Fruit fly (Drosophila melanogaster): ENCODE measurements around the gene Trissin.

Trissin gene

dm6 chr3R:15472753-15473212 lies 12.4 kb downstream of the Trissin start (continued):
- TF ChIP-seq CG34224 (GFP tag; IDR thresholded peaks at IDR 0.05; ENCODE audit: partially characterized antibody) (no peak), fd96Cb (tag; optimal IDR thresholded peaks at IDR 0.05) (peak; percentile 27), otp (GFP tag; IDR thresholded peaks at IDR 0.05) (no peak), Blimp-1 (GFP tag; optimal IDR thresholded peaks at IDR 0.05) (peak; percentile 28), CG14667 (GFP tag; IDR thresholded peaks at IDR 0.05) (no peak), CG13123 (GFP tag; optimal IDR thresholded peaks at IDR 0.05) (no peak), CG17186 (GFP tag; optimal IDR thresholded peaks at IDR 0.05) (no peak), HLH54F (GFP tag; optimal IDR thresholded peaks at IDR 0.05) (peak; percentile 56), Mes4 (GFP tag; optimal IDR thresholded peaks at IDR 0.05) (no peak), chm (GFP tag; IDR thresholded peaks at IDR 0.05) (no peak), Sin3A (optimal IDR thresholded peaks at IDR 0.05) (no peak), CG1024 (GFP tag; IDR thresholded peaks at IDR 0.05) (no peak), lola (GFP tag; optimal IDR thresholded peaks at IDR 0.05) (no peak), CG32767 (GFP tag; IDR thresholded peaks at IDR 0.05) (no peak), Pdp1 (GFP tag; optimal IDR thresholded peaks at IDR 0.05) (peak in 1 of 2 experiments; percentile 46), CG12769 (tag; optimal IDR thresholded peaks at IDR 0.05) (peak; percentile 27), CTCF (GFP tag; optimal IDR thresholded peaks at IDR 0.05) (no peak), fd102C (GFP tag; optimal IDR thresholded peaks at IDR 0.05) (no peak), CG17829 (tag; optimal IDR thresholded peaks at IDR 0.05) (peak; percentile 10), CG6254 (GFP tag; optimal IDR thresholded peaks at IDR 0.05) (no peak), odd (GFP tag; optimal IDR thresholded peaks at IDR 0.05) (no peak), CG12299 (tag; optimal IDR thresholded peaks at IDR 0.05) (no peak), Drgx (GFP tag; IDR thresholded peaks at IDR 0.05) (no peak), Myb (GFP tag; optimal IDR thresholded peaks at IDR 0.05) (peak; percentile 30), Mad (GFP tag; optimal IDR thresholded peaks at IDR 0.05) (peak; percentile 18), Side (GFP tag; optimal IDR thresholded peaks at IDR 0.05) (no peak), psq (GFP tag; optimal IDR thresholded peaks at IDR 0.05) (no peak), Six4 (GFP tag; optimal IDR thresholded peaks at IDR 0.05) (no peak), CG7357 (GFP tag; IDR thresholded peaks at IDR 0.05) (0 out of 3 replicates have a peak, but pooled peaks have one; percentile 47), oc (tag; optimal IDR thresholded peaks at IDR 0.05) (no peak), CG9727 (GFP tag; optimal IDR thresholded peaks at IDR 0.05) (peak; percentile 40), CG2678 (tag; optimal IDR thresholded peaks at IDR 0.05) (peak; percentile 77), sd (tag; optimal IDR thresholded peaks at IDR 0.05) (peak; percentile 17), Dll (GFP tag; IDR thresholded peaks at IDR 0.05; ENCODE audit: partially characterized antibody) (no peak), sug (tag; optimal IDR thresholded peaks at IDR 0.05) (peak; percentile 30), CG15696 (tag; optimal IDR thresholded peaks at IDR 0.05) (peak; percentile 26), CG1233 (GFP tag; optimal IDR thresholded peaks at IDR 0.05) (peak; percentile 56), nom (GFP tag; optimal IDR thresholded peaks at IDR 0.05) (no peak), CG18764 (GFP tag; optimal IDR thresholded peaks at IDR 0.05) (no peak), CG18262 (tag; optimal IDR thresholded peaks at IDR 0.05) (peak; percentile 45), hkb (optimal IDR thresholded peaks at IDR 0.05) (no peak), hkb (GFP tag; IDR thresholded peaks at IDR 0.05) (peak; percentile 34; the same call in 1 of the 2 replicates), CG34422 (GFP tag; IDR thresholded peaks at IDR 0.05) (no peak), TFAM (GFP tag; optimal IDR thresholded peaks at IDR 0.05) (no peak), Neu2 (GFP tag; optimal IDR thresholded peaks at IDR 0.05; ENCODE audit: borderline replicate concordance) (no peak), mld (GFP tag; IDR thresholded peaks at IDR 0.05; ENCODE audit: partially characterized antibody) (no peak), kah (GFP tag; optimal IDR thresholded peaks at IDR 0.05) (no peak), fd3F (GFP tag; optimal IDR thresholded peaks at IDR 0.05) (peak; percentile 65), lbe (GFP tag; optimal IDR thresholded peaks at IDR 0.05) (no peak), CG15514 (GFP tag; optimal IDR thresholded peaks at IDR 0.05) (peak; percentile 21), ac (GFP tag; optimal IDR thresholded peaks at IDR 0.05) (no peak)
